Worm (Caenorhabditis elegans) whole organism, mixed stage, embryonic: ENCODE measurements around the gene npp-5.

ENCODE experiments used
- M03D4.4 ChIP-seq: sonication (generic microtip); optimal IDR thresholded peaks from 2 replicates; lab custom pipeline; 2017; ENCODE audit warnings: mild to moderate bottlenecking, missing genetic modification characterization, missing compliant biosample characterization
- bed-3 ChIP-seq: fragments of 200-800 bp; sonication (Bioruptor generic); optimal IDR thresholded peaks from 3 replicates; lab custom pipeline; 2018; ENCODE audit warnings: mild to moderate bottlenecking, missing genetic modification characterization, moderate library complexity, missing compliant biosample characterization
- blmp-1 ChIP-seq: fragments of 150-350 bp; optimal IDR thresholded peaks from 2 replicates; lab custom pipeline; 2014; ENCODE audit warnings: missing biosample characterization, missing genetic modification characterization
- ceh-39 ChIP-seq: fragments of 150-350 bp; optimal IDR thresholded peaks from 2 replicates; lab custom pipeline; 2014; ENCODE audit warnings: missing biosample characterization, missing genetic modification characterization
- ceh-43 ChIP-seq: fragments of 200-800 bp; sonication (Bioruptor generic); optimal IDR thresholded peaks from 2 replicates; lab custom pipeline; 2018; ENCODE audit warnings: mild to moderate bottlenecking, missing genetic modification characterization, moderate library complexity, missing compliant biosample characterization
- ceh-83 ChIP-seq: fragments of 200-800 bp; sonication (Bioruptor generic); optimal IDR thresholded peaks from 2 replicates; lab custom pipeline; 2018; ENCODE audit warnings: mild to moderate bottlenecking, missing genetic modification characterization, missing compliant biosample characterization
- ces-1 ChIP-seq: fragments of 150-350 bp; optimal IDR thresholded peaks from 2 replicates; lab custom pipeline; 2014; ENCODE audit warnings: missing biosample characterization, missing genetic modification reagents, missing genetic modification characterization
- cnd-1 ChIP-seq: fragments of 200-800 bp; sonication (Bioruptor generic); optimal IDR thresholded peaks from 2 replicates; lab custom pipeline; 2018; ENCODE audit warnings: mild to moderate bottlenecking, missing genetic modification characterization, missing compliant biosample characterization
- drap-1 ChIP-seq: fragments of 200-800 bp; sonication (Bioruptor generic); optimal IDR thresholded peaks from 3 replicates; lab custom pipeline; 2018; ENCODE audit warnings: mild to moderate bottlenecking, missing genetic modification characterization, missing compliant biosample characterization
- elt-1 ChIP-seq: sonication (generic microtip); optimal IDR thresholded peaks from 2 replicates; lab custom pipeline; 2017; ENCODE audit warnings: missing genetic modification characterization, mild to moderate bottlenecking, missing compliant biosample characterization, antibody characterized with exemption, moderate library complexity, borderline replicate concordance; ENCODE audit not compliant: insufficient read depth
- elt-3 ChIP-seq: fragments of 150-350 bp; optimal IDR thresholded peaks from 2 replicates; lab custom pipeline; 2014; ENCODE audit warnings: missing biosample characterization, missing genetic modification characterization
- flh-1 ChIP-seq: fragments of 200-800 bp; sonication (Bioruptor generic); optimal IDR thresholded peaks from 2 replicates; lab custom pipeline; 2018; ENCODE audit warnings: mild to moderate bottlenecking, missing genetic modification characterization, moderate library complexity, missing compliant biosample characterization
- ham-2 ChIP-seq: fragments of 200-800 bp; sonication (Bioruptor generic); optimal IDR thresholded peaks from 2 replicates; lab custom pipeline; 2018; ENCODE audit warnings: mild to moderate bottlenecking, missing genetic modification characterization, missing compliant biosample characterization
- hlh-1 ChIP-seq: fragments of 150-350 bp; optimal IDR thresholded peaks from 2 replicates; lab custom pipeline; 2014; ENCODE audit warnings: missing biosample characterization, missing genetic modification reagents, missing genetic modification characterization
- lin-13 ChIP-seq: fragments of 150-350 bp; optimal IDR thresholded peaks from 2 replicates; lab custom pipeline; 2014; ENCODE audit warnings: missing biosample characterization, missing genetic modification characterization
- lin-32 ChIP-seq: fragments of 200-800 bp; sonication (Bioruptor generic); optimal IDR thresholded peaks from 2 replicates; lab custom pipeline; 2018; ENCODE audit warnings: mild to moderate bottlenecking, missing genetic modification characterization, missing compliant biosample characterization
- lsy-2 ChIP-seq: fragments of 150-350 bp; optimal IDR thresholded peaks from 2 replicates; lab custom pipeline; 2014; ENCODE audit warnings: missing biosample characterization, missing genetic modification characterization
- mab-5 ChIP-seq: fragments of 150-350 bp; optimal IDR thresholded peaks from 2 replicates; lab custom pipeline; 2014; ENCODE audit warnings: missing biosample characterization, missing genetic modification characterization
- mep-1 ChIP-seq: fragments of 150-350 bp; optimal IDR thresholded peaks from 2 replicates; lab custom pipeline; 2017; ENCODE audit warnings: missing biosample characterization, missing genetic modification reagents, missing genetic modification characterization, inconsistent platforms
- mls-2 ChIP-seq: sonication (generic microtip); optimal IDR thresholded peaks from 2 replicates; lab custom pipeline; 2016; ENCODE audit warnings: mild to moderate bottlenecking, missing genetic modification characterization, moderate library complexity, missing compliant biosample characterization
- nhr-12 ChIP-seq: fragments of 150-350 bp; optimal IDR thresholded peaks from 2 replicates; lab custom pipeline; 2014; ENCODE audit warnings: missing biosample characterization, missing genetic modification characterization
- nhr-2 ChIP-seq: fragments of 150-350 bp; optimal IDR thresholded peaks from 2 replicates; lab custom pipeline; 2014; ENCODE audit warnings: missing biosample characterization, missing genetic modification characterization
- nhr-237 ChIP-seq: fragments of 150-350 bp; optimal IDR thresholded peaks from 2 replicates; lab custom pipeline; 2014; ENCODE audit warnings: missing biosample characterization, missing genetic modification characterization
- nhr-28 ChIP-seq: fragments of 150-350 bp; optimal IDR thresholded peaks from 2 replicates; lab custom pipeline; 2014; ENCODE audit warnings: missing biosample characterization, missing genetic modification characterization
- nhr-76 ChIP-seq: sonication (generic microtip); optimal IDR thresholded peaks from 2 replicates; lab custom pipeline; 2017; ENCODE audit warnings: missing biosample characterization, missing genetic modification characterization
- pha-4 ChIP-seq: fragments of 150-350 bp; optimal IDR thresholded peaks from 2 replicates; lab custom pipeline; 2018; ENCODE audit warnings: missing biosample characterization, missing genetic modification reagents, missing genetic modification characterization
- sem-2 ChIP-seq: fragments of 200-800 bp; sonication (Bioruptor generic); optimal IDR thresholded peaks from 2 replicates; lab custom pipeline; 2018; ENCODE audit warnings: mild to moderate bottlenecking, missing genetic modification characterization, missing compliant biosample characterization
- snpc-4 ChIP-seq: fragments of 150-350 bp; optimal IDR thresholded peaks from 2 replicates; lab custom pipeline; 2014; ENCODE audit warnings: missing biosample characterization, missing genetic modification characterization
- sptf-1 ChIP-seq: sonication (generic microtip); optimal IDR thresholded peaks from 2 replicates; lab custom pipeline; 2017; ENCODE audit warnings: mild to moderate bottlenecking, missing genetic modification characterization, moderate library complexity, missing compliant biosample characterization
- tbx-8 ChIP-seq: fragments of 200-800 bp; sonication (Bioruptor generic); optimal IDR thresholded peaks from 2 replicates; lab custom pipeline; 2018; ENCODE audit warnings: mild to moderate bottlenecking, missing genetic modification characterization, moderate library complexity, missing compliant biosample characterization
- unc-120 ChIP-seq: sonication (generic microtip); optimal IDR thresholded peaks from 2 replicates; lab custom pipeline; 2017; ENCODE audit warnings: missing genetic modification characterization, missing compliant biosample characterization; ENCODE audit not compliant: poor library complexity, severe bottlenecking
- unc-39 ChIP-seq: fragments of 150-350 bp; optimal IDR thresholded peaks from 2 replicates; lab custom pipeline; 2014; ENCODE audit warnings: missing biosample characterization, missing genetic modification characterization
- unc-62 ChIP-seq: fragments of 150-350 bp; optimal IDR thresholded peaks from 2 replicates; lab custom pipeline; 2014; ENCODE audit warnings: missing biosample characterization, missing genetic modification reagents, missing genetic modification characterization
- zip-8 ChIP-seq: fragments of 150-350 bp; optimal IDR thresholded peaks from 2 replicates; lab custom pipeline; 2014; ENCODE audit warnings: missing biosample characterization, missing genetic modification characterization
- ztf-11 ChIP-seq: fragments of 150-350 bp; optimal IDR thresholded peaks from 2 replicates; lab custom pipeline; 2014; ENCODE audit warnings: missing biosample characterization, missing genetic modification characterization

npp-5 gene

DNA sequence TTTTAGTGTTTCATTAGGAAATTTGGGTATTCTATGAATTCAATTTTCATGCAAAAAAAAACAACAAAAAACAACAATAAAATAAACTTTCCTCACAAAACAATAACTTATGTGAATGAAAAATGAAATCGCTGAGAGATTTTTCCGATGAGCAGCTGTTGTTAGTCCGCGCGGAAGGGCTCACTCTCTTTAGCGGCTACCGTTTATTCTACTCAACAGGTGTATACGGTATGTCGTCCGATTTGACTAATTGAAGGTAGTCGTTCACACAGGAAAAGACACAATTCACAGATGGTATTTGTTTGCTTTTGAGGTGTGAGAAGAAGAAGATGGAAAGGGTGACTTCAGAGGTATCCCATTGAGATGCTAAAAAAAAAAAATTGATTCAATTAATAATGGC lies 30.9 kb downstream of the npp-5 start:
- no peak for TF ChIP-seq mab-5 (tag; lab: Kevin White, UChicago)
- peak; percentile 62 for TF ChIP-seq hlh-1
- peak; percentile 7 for TF ChIP-seq lsy-2 (tag; lab: Kevin White, UChicago)
- no peak for TF ChIP-seq ztf-11 (tag; lab: Kevin White, UChicago)
- TF ChIP-seq unc-39 (tag; lab: Kevin White, UChicago), result no peak
- peak; percentile 66 for TF ChIP-seq lin-32 (GFP tag; lab: Kevin White, UChicago)
- TF ChIP-seq, all 35 proteins: peak for 3

DNA sequence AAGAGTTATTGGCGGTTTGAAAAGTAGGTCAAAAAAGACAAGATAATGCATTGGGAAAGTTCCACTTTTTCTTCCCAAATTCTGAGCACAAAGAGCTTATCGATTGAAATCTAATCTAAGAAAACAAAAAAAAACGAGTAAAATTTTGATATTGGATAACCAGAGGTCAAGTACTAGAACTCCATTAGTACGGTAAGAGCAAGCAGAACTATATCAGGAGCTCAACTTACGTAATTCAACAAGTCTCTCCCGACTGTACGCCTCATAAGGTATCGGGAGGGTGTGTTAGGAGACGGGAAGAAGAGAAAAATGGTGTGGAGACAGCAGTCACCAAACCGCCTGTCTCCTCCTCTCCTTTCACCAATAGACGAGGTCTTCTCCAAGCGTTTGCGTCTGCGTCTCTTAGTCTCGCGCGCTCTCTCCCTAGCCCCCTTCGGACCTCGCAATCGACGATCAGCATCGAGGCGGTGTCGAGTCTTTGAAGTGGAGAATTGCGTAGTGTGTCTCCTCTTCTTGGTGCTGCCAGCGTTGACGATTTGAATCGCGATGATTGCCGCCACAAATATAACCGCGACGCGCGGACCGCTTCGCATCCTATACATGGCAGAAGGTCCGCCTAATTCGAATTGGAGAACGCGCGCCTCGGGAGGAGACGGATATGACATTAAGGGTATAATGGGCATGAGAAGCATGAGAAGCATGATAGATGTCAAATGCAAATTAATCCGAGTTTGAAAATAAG lies 32.5 kb downstream of the npp-5 start, which contains the start of gene F54D5.5:
TSS of gene F54D5.5 (minus strand) at position 51 of the 742 bp plus-strand sequence.
- no peak for TF ChIP-seq bed-3 (GFP tag; lab: Kevin White, UChicago)
- no peak for TF ChIP-seq elt-3 (tag; lab: Kevin White, UChicago)
- TF ChIP-seq tbx-8, result no peak
- no peak for TF ChIP-seq ceh-43 (GFP tag; lab: Kevin White, UChicago)
- TF ChIP-seq mep-1, result peak; percentile 70
- TF ChIP-seq nhr-2 (tag; lab: Kevin White, UChicago), result no peak
- peak; percentile 86 for TF ChIP-seq cnd-1 (tag; lab: Kevin White, UChicago)
- peak; percentile 90 for TF ChIP-seq ces-1 (GFP tag; lab: Kevin White, UChicago)
- no peak for TF ChIP-seq lin-32 (GFP tag; lab: Kevin White, UChicago)
- no peak for TF ChIP-seq sem-2
- peak; percentile 8 for TF ChIP-seq unc-120
- TF ChIP-seq lin-13, result peak; percentile 35
- TF ChIP-seq sptf-1, result peak; percentile 88
- no peak for TF ChIP-seq ceh-83 (GFP tag; lab: Kevin White, UChicago)
- TF ChIP-seq blmp-1 (tag; lab: Kevin White, UChicago), result no peak
- peak; percentile 42 for TF ChIP-seq elt-1
- TF ChIP-seq snpc-4, result no peak
- TF ChIP-seq unc-39 (tag; lab: Kevin White, UChicago), result peak; percentile 63
- TF ChIP-seq lsy-2 (tag; lab: Kevin White, UChicago), result peak; percentile 44
- peak; percentile 48 for TF ChIP-seq unc-62 (GFP tag; lab: Kevin White, UChicago)
- no peak for TF ChIP-seq nhr-12
- peak; percentile 94 for TF ChIP-seq mls-2 (tag; lab: Kevin White, UChicago)
- TF ChIP-seq hlh-1, result peak; percentile 50
- TF ChIP-seq ztf-11 (tag; lab: Kevin White, UChicago), result peak; percentile 80
- no peak for TF ChIP-seq M03D4.4
- TF ChIP-seq nhr-28, result no peak
- TF ChIP-seq mab-5 (tag; lab: Kevin White, UChicago), result no peak
- no peak for TF ChIP-seq flh-1
- TF ChIP-seq nhr-76 (tag; lab: Kevin White, UChicago), result no peak
- TF ChIP-seq nhr-237 (tag; lab: Kevin White, UChicago), result no peak
- peak; percentile 16 for TF ChIP-seq pha-4
- peak; percentile 23 for TF ChIP-seq drap-1 (GFP tag; lab: Kevin White, UChicago)
- peak; percentile 65 for TF ChIP-seq ham-2 (GFP tag; lab: Kevin White, UChicago)
- no peak for TF ChIP-seq zip-8 (tag; lab: Kevin White, UChicago)
- TF ChIP-seq ceh-39 (tag; lab: Kevin White, UChicago), result peak; percentile 27

ce11 chrII:11564127-11564526 lies 35.5 kb downstream of the npp-5 start, which contains the start of gene F54D5.15:
Gene F54D5.15 (minus strand): TSS chrII:11564227.
- no peak for TF ChIP-seq ceh-39 (tag; lab: Kevin White, UChicago)
- TF ChIP-seq ceh-83 (GFP tag; lab: Kevin White, UChicago), result no peak
- no peak for TF ChIP-seq nhr-237 (tag; lab: Kevin White, UChicago)
- TF ChIP-seq sptf-1, result peak; percentile 60
- no peak for TF ChIP-seq unc-120
- no peak for TF ChIP-seq cnd-1 (tag; lab: Kevin White, UChicago)

ce11 chrII:11556338-11556737 lies 43.3 kb downstream of the npp-5 start, which contains the start of gene F54D5.17:
Gene F54D5.17 (plus strand): TSS chrII:11556638.
- no peak for TF ChIP-seq nhr-2 (tag; lab: Kevin White, UChicago)
- TF ChIP-seq ceh-43 (GFP tag; lab: Kevin White, UChicago), result no peak
- TF ChIP-seq pha-4, result no peak
- TF ChIP-seq drap-1 (GFP tag; lab: Kevin White, UChicago), result no peak
- no peak for TF ChIP-seq elt-3 (tag; lab: Kevin White, UChicago)
- no peak for TF ChIP-seq hlh-1
- no peak for TF ChIP-seq snpc-4
- TF ChIP-seq tbx-8, result no peak
- no peak for TF ChIP-seq zip-8 (tag; lab: Kevin White, UChicago)
- no peak for TF ChIP-seq blmp-1 (tag; lab: Kevin White, UChicago)
- TF ChIP-seq ham-2 (GFP tag; lab: Kevin White, UChicago), result no peak
- TF ChIP-seq ceh-39 (tag; lab: Kevin White, UChicago), result no peak
- no peak for TF ChIP-seq mab-5 (tag; lab: Kevin White, UChicago)
- no peak for TF ChIP-seq ceh-83 (GFP tag; lab: Kevin White, UChicago)
- TF ChIP-seq nhr-28, result no peak
- no peak for TF ChIP-seq mls-2 (tag; lab: Kevin White, UChicago)
- TF ChIP-seq, all 35 proteins: peak for 0
